Worm (Caenorhabditis elegans): ENCODE results near the gene sdz-31.

Gene sdz-31

ce11 chrV:9907205-9907604 is 27.2 kb downstream of the sdz-31 start:
- no peak for TF ChIP-seq nhr-77 (tag; optimal IDR thresholded peaks at IDR 0.05)
- TF ChIP-seq nhr-6 (tag; optimal IDR thresholded peaks at IDR 0.05): no peak
- no peak for TF ChIP-seq unc-62 (GFP tag; optimal IDR thresholded peaks at IDR 0.05)
- TF ChIP-seq lin-39 (tag; optimal IDR thresholded peaks at IDR 0.05): no peak
- TF ChIP-seq skn-1 (tag; optimal IDR thresholded peaks at IDR 0.05): no peak
- no peak for TF ChIP-seq mbf-1 (tag; optimal IDR thresholded peaks at IDR 0.05)
- TF ChIP-seq ama-1 (optimal IDR thresholded peaks at IDR 0.05): no peak
- no peak for TF ChIP-seq sma-9 (GFP tag; optimal IDR thresholded peaks at IDR 0.05)
- no peak for TF ChIP-seq sma-9 (tag; optimal IDR thresholded peaks at IDR 0.05)
- TF ChIP-seq nhr-11 (tag; optimal IDR thresholded peaks at IDR 0.05): no peak
- no peak for TF ChIP-seq ztf-1 (GFP tag; conservative IDR thresholded peaks at IDR 0.05)
- no peak for TF ChIP-seq zag-1 (tag; optimal IDR thresholded peaks at IDR 0.05)
- no peak for TF ChIP-seq sma-3 (GFP tag; optimal IDR thresholded peaks at IDR 0.05)

- TF ChIP-seq fos-1 (tag; optimal IDR thresholded peaks at IDR 0.05) (no peak), ztf-1 (GFP tag; conservative IDR thresholded peaks at IDR 0.05) (no peak), alr-1 (tag; optimal IDR thresholded peaks at IDR 0.05) (no peak), ama-1 (optimal IDR thresholded peaks at IDR 0.05) (no peak), nhr-12 (tag; optimal IDR thresholded peaks at IDR 0.05) (no peak), unc-55 (GFP tag; optimal IDR thresholded peaks at IDR 0.05) (no peak), egl-27 (tag; optimal IDR thresholded peaks at IDR 0.05) (no peak), nhr-77 (tag; optimal IDR thresholded peaks at IDR 0.05) (no peak), ceh-82 (tag; optimal IDR thresholded peaks at IDR 0.05) (no peak), blmp-1 (tag; optimal IDR thresholded peaks at IDR 0.05; ENCODE audit: insufficient read depth) (no peak), nhr-6 (tag; optimal IDR thresholded peaks at IDR 0.05) (no peak), ztf-11 (tag; optimal IDR thresholded peaks at IDR 0.05) (no peak), nhr-237 (tag; optimal IDR thresholded peaks at IDR 0.05) (no peak), crh-2 (tag; optimal IDR thresholded peaks at IDR 0.05) (no peak), gmeb-1 (tag; optimal IDR thresholded peaks at IDR 0.05) (no peak), peb-1 (tag; optimal IDR thresholded peaks at IDR 0.05) (no peak), nhr-25 (tag; optimal IDR thresholded peaks at IDR 0.05) (no peak), nhr-23 (tag; optimal IDR thresholded peaks at IDR 0.05) (no peak), dmd-4 (tag; optimal IDR thresholded peaks at IDR 0.05) (no peak), sma-9 (GFP tag; optimal IDR thresholded peaks at IDR 0.05) (no peak), sma-9 (tag; optimal IDR thresholded peaks at IDR 0.05) (no peak)
Observed at ce11 chrV:9909624-9910023, 29.7 kb downstream of the sdz-31 start.

- TF ChIP-seq sem-4 (tag; optimal IDR thresholded peaks at IDR 0.05): no peak
- no peak for TF ChIP-seq R02D3.7 (tag; optimal IDR thresholded peaks at IDR 0.05)
- TF ChIP-seq ceh-82 (tag; optimal IDR thresholded peaks at IDR 0.05): no peak
- TF ChIP-seq nhr-77 (tag; optimal IDR thresholded peaks at IDR 0.05): no peak
- no peak for TF ChIP-seq fos-1 (tag; optimal IDR thresholded peaks at IDR 0.05)
- no peak for TF ChIP-seq nhr-23 (tag; optimal IDR thresholded peaks at IDR 0.05)
- TF ChIP-seq F13H6.1 (tag; optimal IDR thresholded peaks at IDR 0.05): no peak
- TF ChIP-seq aly-2 (tag; optimal IDR thresholded peaks at IDR 0.05): no peak
- no peak for TF ChIP-seq ztf-11 (tag; optimal IDR thresholded peaks at IDR 0.05)
- no peak for TF ChIP-seq gmeb-1 (tag; optimal IDR thresholded peaks at IDR 0.05)
- no peak for TF ChIP-seq nhr-25 (tag; optimal IDR thresholded peaks at IDR 0.05)
- TF ChIP-seq snpc-4 (tag; optimal IDR thresholded peaks at IDR 0.05): no peak
- no peak for TF ChIP-seq ztf-1 (GFP tag; conservative IDR thresholded peaks at IDR 0.05)
- no peak for TF ChIP-seq ztf-4 (tag; optimal IDR thresholded peaks at IDR 0.05)
- TF ChIP-seq lsy-2 (tag; optimal IDR thresholded peaks at IDR 0.05): no peak
- no peak for TF ChIP-seq alr-1 (tag; optimal IDR thresholded peaks at IDR 0.05)
Observed at ce11 chrV:9911165-9911564, 31.2 kb downstream of the sdz-31 start.

DNA sequence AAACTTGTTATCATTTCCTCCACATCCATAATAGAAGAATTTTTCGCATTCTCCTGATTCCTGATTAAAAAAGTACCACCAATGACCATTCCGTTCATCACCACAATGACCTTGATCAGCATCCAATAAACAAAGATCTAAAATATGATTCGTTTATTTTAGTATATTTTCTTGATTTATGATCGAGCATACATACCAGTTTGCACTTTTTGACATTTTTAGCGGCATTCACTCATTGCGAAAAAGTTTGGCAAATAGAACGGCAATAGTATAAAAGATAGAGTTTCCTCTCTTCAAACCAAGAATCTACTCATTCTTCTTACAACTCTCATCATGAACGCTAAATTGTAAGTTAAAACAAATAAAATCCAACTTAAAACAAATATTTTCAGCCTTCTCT is 33.9 kb downstream of the sdz-31 start, which contains the start of gene fipr-10:
TSS of gene fipr-10 (plus strand) at position 301 of the 400 bp plus-strand sequence.
- no peak for TF ChIP-seq fos-1 (tag; optimal IDR thresholded peaks at IDR 0.05)
- no peak for TF ChIP-seq F13H6.1 (tag; optimal IDR thresholded peaks at IDR 0.05)
- no peak for TF ChIP-seq unc-39 (tag; optimal IDR thresholded peaks at IDR 0.05)
- TF ChIP-seq snpc-4 (tag; optimal IDR thresholded peaks at IDR 0.05): no peak
- TF ChIP-seq lin-39 (tag; optimal IDR thresholded peaks at IDR 0.05): no peak
- no peak for TF ChIP-seq elt-1 (tag; optimal IDR thresholded peaks at IDR 0.05)
- no peak for TF ChIP-seq sem-4 (tag; optimal IDR thresholded peaks at IDR 0.05)
- no peak for TF ChIP-seq mbf-1 (tag; optimal IDR thresholded peaks at IDR 0.05)
- TF ChIP-seq ama-1 (optimal IDR thresholded peaks at IDR 0.05): no peak
- TF ChIP-seq R02D3.7 (tag; optimal IDR thresholded peaks at IDR 0.05): no peak
- no peak for TF ChIP-seq nhr-10 (tag; optimal IDR thresholded peaks at IDR 0.05)
- TF ChIP-seq nhr-12 (tag; optimal IDR thresholded peaks at IDR 0.05): no peak
- no peak for TF ChIP-seq ztf-11 (tag; optimal IDR thresholded peaks at IDR 0.05)
- TF ChIP-seq lsy-2 (tag; optimal IDR thresholded peaks at IDR 0.05): no peak
- TF ChIP-seq ztf-4 (tag; optimal IDR thresholded peaks at IDR 0.05): no peak
- TF ChIP-seq egl-27 (tag; optimal IDR thresholded peaks at IDR 0.05): no peak
- no peak for TF ChIP-seq nhr-11 (tag; optimal IDR thresholded peaks at IDR 0.05)
- no peak for TF ChIP-seq dmd-4 (tag; optimal IDR thresholded peaks at IDR 0.05)
- TF ChIP-seq C34F6.9 (tag; optimal IDR thresholded peaks at IDR 0.05): no peak
- TF ChIP-seq lin-13 (GFP tag; optimal IDR thresholded peaks at IDR 0.05): no peak

All from whole organism, L2 larva.